Worm (Caenorhabditis elegans) whole organism, midembryonic: ENCODE measurements around the gene tsp-8.

ENCODE experiments used
- T22C8.4 ChIP-seq: fragments of 200-800 bp; sonication (Bioruptor generic); IDR thresholded peaks from 2 replicates; pipeline ENCODE4 v1.3.6; 2022; ENCODE audit warnings: missing genetic modification characterization, missing compliant biosample characterization
- cog-1 ChIP-seq: sonication (generic microtip); optimal IDR thresholded peaks from 2 replicates; lab custom pipeline; 2016; ENCODE audit warnings: missing genetic modification characterization, missing compliant biosample characterization
- flt-1 ChIP-seq: fragments of 200-800 bp; sonication (Bioruptor generic); IDR thresholded peaks from 2 replicates; pipeline ENCODE4 v1.3.6; 2022; ENCODE audit warnings: missing genetic modification characterization, missing compliant biosample characterization
- klf-2 ChIP-seq: fragments of 200-800 bp; sonication (Bioruptor generic); conservative IDR thresholded peaks from 2 replicates; pipeline ENCODE4 v1.3.6; 2022; ENCODE audit warnings: missing genetic modification reagents, missing genetic modification characterization, missing compliant biosample characterization
- med-1 ChIP-seq: sonication (generic microtip); optimal IDR thresholded peaks from 2 replicates; lab custom pipeline; 2017; ENCODE audit warnings: missing genetic modification characterization, mild to moderate bottlenecking, missing compliant biosample characterization, antibody characterized with exemption, missing genetic modification reagents; ENCODE audit not compliant: insufficient read depth
- ref-1 ChIP-seq: fragments of 200-800 bp; sonication (Bioruptor generic); conservative IDR thresholded peaks from 2 replicates; pipeline ENCODE4 v1.3.6; 2022; ENCODE audit warnings: missing genetic modification reagents, missing genetic modification characterization, missing compliant biosample characterization
- tab-1 ChIP-seq: fragments of 200-800 bp; sonication (Bioruptor generic); IDR thresholded peaks from 2 replicates; pipeline ENCODE4 v1.3.6; 2022; ENCODE audit warnings: missing genetic modification characterization, missing compliant biosample characterization
- ztf-23 ChIP-seq: fragments of 200-800 bp; sonication (Bioruptor generic); IDR thresholded peaks from 2 replicates; pipeline ENCODE4 v1.3.6; 2022; ENCODE audit warnings: missing genetic modification reagents, missing genetic modification characterization, missing compliant biosample characterization
- ztf-29 ChIP-seq: fragments of 200-800 bp; sonication (Bioruptor generic); IDR thresholded peaks from 2 replicates; pipeline ENCODE4 v1.3.6; 2022; ENCODE audit warnings: missing genetic modification reagents, missing genetic modification characterization, missing compliant biosample characterization

Gene tsp-8

DNA sequence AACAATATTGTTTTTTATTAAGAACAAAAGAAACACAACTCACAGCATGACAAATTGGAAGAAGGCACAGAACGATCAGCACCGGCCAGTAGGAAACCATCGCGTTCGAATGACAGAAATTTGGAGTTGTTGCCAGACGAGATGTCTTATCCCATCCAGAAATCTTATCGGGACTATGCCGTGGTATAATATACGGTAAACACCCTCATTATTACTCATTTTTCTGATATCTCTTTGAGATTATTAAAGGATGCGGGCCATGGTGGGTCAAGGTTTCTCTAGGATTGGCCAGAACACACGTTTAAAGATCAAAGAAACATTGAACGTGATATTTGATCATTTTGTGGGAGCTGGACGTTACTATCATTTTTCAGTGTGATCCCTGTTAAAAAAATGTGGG is 29.4 kb downstream of the tsp-8 start, which contains the start of gene hch-1:
Gene hch-1, minus strand, starts transcription at position 112 of the 400 bp plus-strand sequence.
- TF ChIP-seq cog-1 (tag; lab: Kevin White, UChicago) (no peak), tab-1 (no peak), ztf-23 (GFP tag; lab: Robert Waterston, UW) (no peak), ztf-29 (GFP tag; lab: Robert Waterston, UW) (no peak)

ce11 chrX:14695892-14696291 is 33.4 kb downstream of the tsp-8 start:
- no peak for TF ChIP-seq klf-2 (GFP tag; lab: Robert Waterston, UW)
- no peak for TF ChIP-seq med-1 (GFP tag; lab: Kevin White, UChicago)

- TF ChIP-seq tab-1 = no peak
Observed at ce11 chrX:14694633-14695177, 34.6 kb downstream of the tsp-8 start.

DNA sequence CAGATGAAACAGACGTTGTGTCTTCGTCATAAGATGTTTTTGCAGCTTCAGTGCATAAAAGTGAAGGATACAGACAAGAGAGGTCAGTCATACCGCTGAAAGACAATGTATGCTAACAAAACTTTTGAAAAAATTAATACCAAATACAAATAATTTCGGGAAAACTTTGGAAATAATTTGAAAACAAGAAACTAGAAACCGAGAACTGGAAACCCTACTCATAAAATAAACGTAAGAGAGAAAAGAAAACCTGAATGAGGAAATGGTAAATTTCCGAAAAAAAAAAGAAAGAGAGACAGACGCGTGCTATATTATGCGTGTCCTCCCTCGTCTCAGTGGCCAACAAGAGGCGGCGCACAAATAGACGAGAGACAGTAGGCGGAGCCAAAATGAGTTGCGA is 36.4 kb downstream of the tsp-8 start, which contains the start of gene sox-3:
Gene sox-3, minus strand, starts transcription at position 101 of the 400 bp plus-strand sequence.
- TF ChIP-seq med-1 (GFP tag; lab: Kevin White, UChicago) = no peak
- TF ChIP-seq ztf-29 (GFP tag; lab: Robert Waterston, UW) = no peak
- no peak for TF ChIP-seq klf-2 (GFP tag; lab: Robert Waterston, UW)
- TF ChIP-seq T22C8.4 (GFP tag; lab: Robert Waterston, UW) = no peak
- TF ChIP-seq cog-1 (tag; lab: Kevin White, UChicago) = no peak
- TF ChIP-seq flt-1 (GFP tag; lab: Robert Waterston, UW) = no peak

- TF ChIP-seq ztf-23 (GFP tag; lab: Robert Waterston, UW) (no peak), T22C8.4 (GFP tag; lab: Robert Waterston, UW) (no peak), tab-1 (no peak), flt-1 (GFP tag; lab: Robert Waterston, UW) (no peak), ztf-29 (GFP tag; lab: Robert Waterston, UW) (no peak), ref-1 (GFP tag; lab: Robert Waterston, UW) (no peak), med-1 (GFP tag; lab: Kevin White, UChicago) (no peak), cog-1 (tag; lab: Kevin White, UChicago) (no peak), klf-2 (GFP tag; lab: Robert Waterston, UW) (no peak)
Observed at ce11 chrX:14684406-14684927, 44.8 kb downstream of the tsp-8 start, which contains the start of gene csq-1. Gene csq-1 (plus strand): TSS chrX:14684877.

- TF ChIP-seq ztf-23 (GFP tag; lab: Robert Waterston, UW) (no peak), ztf-29 (GFP tag; lab: Robert Waterston, UW) (no peak), klf-2 (GFP tag; lab: Robert Waterston, UW) (no peak), cog-1 (tag; lab: Kevin White, UChicago) (no peak), tab-1 (no peak), T22C8.4 (GFP tag; lab: Robert Waterston, UW) (no peak), ref-1 (GFP tag; lab: Robert Waterston, UW) (no peak), flt-1 (GFP tag; lab: Robert Waterston, UW) (no peak), med-1 (GFP tag; lab: Kevin White, UChicago) (no peak)
Observed at ce11 chrX:14680474-14680873, 48.8 kb downstream of the tsp-8 start.

DNA sequence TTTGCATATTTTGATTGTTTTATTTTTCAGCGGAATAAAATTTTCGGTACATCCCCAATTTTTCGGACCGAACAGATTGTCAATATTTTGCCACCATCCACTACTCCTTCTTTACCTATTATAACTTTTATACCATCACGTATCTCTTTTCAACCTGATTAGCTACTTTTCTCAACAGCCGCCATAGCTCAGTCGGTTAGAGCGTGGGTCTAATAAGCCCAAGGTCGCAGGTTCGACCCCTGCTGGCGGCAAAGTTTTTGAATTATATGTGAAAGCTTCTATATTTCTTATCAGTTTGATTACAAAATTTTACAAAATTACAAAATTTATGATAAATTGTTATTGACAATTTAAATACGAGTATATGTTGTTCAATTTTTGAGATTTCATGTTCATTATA is 50.3 kb downstream of the tsp-8 start:
- no peak for TF ChIP-seq ztf-23 (GFP tag; lab: Robert Waterston, UW)
- TF ChIP-seq tab-1 = no peak
- TF ChIP-seq klf-2 (GFP tag; lab: Robert Waterston, UW) = no peak
- TF ChIP-seq ref-1 (GFP tag; lab: Robert Waterston, UW) = no peak
- TF ChIP-seq ztf-29 (GFP tag; lab: Robert Waterston, UW) = no peak
- no peak for TF ChIP-seq med-1 (GFP tag; lab: Kevin White, UChicago)
- no peak for TF ChIP-seq flt-1 (GFP tag; lab: Robert Waterston, UW)
- TF ChIP-seq T22C8.4 (GFP tag; lab: Robert Waterston, UW) = no peak
- no peak for TF ChIP-seq cog-1 (tag; lab: Kevin White, UChicago)
